Fruit fly (Drosophila melanogaster) whole organism, prepupa: ENCODE data around the gene CG15563.

ENCODE experiments used
- Blimp-1 ChIP-seq: fragments of 200-800 bp; sonication (Bioruptor generic); optimal IDR thresholded peaks from 3 replicates; lab custom pipeline; 2017; ENCODE audit warnings: missing biosample characterization, missing genetic modification characterization, mild to moderate bottlenecking, moderate library complexity, missing genetic modification reagents
- CG10631 ChIP-seq: fragments of 200-800 bp; sonication (Bioruptor generic); optimal IDR thresholded peaks from 2 replicates; lab custom pipeline; 2016; ENCODE audit warnings: missing biosample characterization, missing genetic modification characterization
- CG11294 ChIP-seq: fragments of 200-800 bp; sonication (Bioruptor generic); IDR thresholded peaks from 2 replicates; pipeline ENCODE4 v1.3.6; 2022; ENCODE audit warnings: missing biosample characterization, missing genetic modification characterization
- CG11762 ChIP-seq: fragments of 200-800 bp; sonication (Bioruptor generic); optimal IDR thresholded peaks from 3 replicates; lab custom pipeline; 2016; ENCODE audit warnings: missing biosample characterization, missing genetic modification characterization; ENCODE audit not compliant: insufficient read depth
- CG11902 ChIP-seq: fragments of 200-800 bp; sonication (Bioruptor generic); optimal IDR thresholded peaks from 3 replicates; lab custom pipeline; 2016; ENCODE audit warnings: missing biosample characterization, missing genetic modification characterization
- CG15336 ChIP-seq: fragments of 200-800 bp; sonication (Bioruptor generic); IDR thresholded peaks from 2 replicates; pipeline ENCODE4 v1.3.6; 2022; ENCODE audit warnings: missing biosample characterization, missing genetic modification characterization
- CG1621 ChIP-seq: fragments of 200-800 bp; sonication (Bioruptor generic); optimal IDR thresholded peaks from 3 replicates; lab custom pipeline; 2018; ENCODE audit warnings: missing biosample characterization, mild to moderate bottlenecking, missing genetic modification characterization
- CG16779 ChIP-seq: fragments of 200-800 bp; sonication (Bioruptor generic); optimal IDR thresholded peaks from 3 replicates; lab custom pipeline; 2017; ENCODE audit warnings: missing biosample characterization, mild to moderate bottlenecking, missing genetic modification characterization
- CG31627 ChIP-seq: fragments of 200-800 bp; sonication (Bioruptor generic); optimal IDR thresholded peaks from 3 replicates; lab custom pipeline; 2016; ENCODE audit warnings: missing biosample characterization, missing genetic modification characterization
- CG32006 ChIP-seq: fragments of 200-800 bp; sonication (Bioruptor generic); optimal IDR thresholded peaks from 3 replicates; lab custom pipeline; 2017; ENCODE audit warnings: missing biosample characterization, mild to moderate bottlenecking, missing genetic modification characterization
- CG3919 ChIP-seq: fragments of 200-800 bp; sonication (Bioruptor generic); optimal IDR thresholded peaks from 3 replicates; lab custom pipeline; 2016; ENCODE audit warnings: missing biosample characterization, missing genetic modification characterization
- CG6163 ChIP-seq: fragments of 200-800 bp; sonication (Bioruptor generic); IDR thresholded peaks from 3 replicates; pipeline ENCODE4 v1.3.6; 2022; ENCODE audit warnings: missing biosample characterization, missing genetic modification characterization
- CG6808 ChIP-seq: fragments of 200-800 bp; sonication (Bioruptor generic); optimal IDR thresholded peaks from 3 replicates; lab custom pipeline; 2017; ENCODE audit warnings: missing biosample characterization, missing genetic modification characterization, mild to moderate bottlenecking, moderate library complexity, missing genetic modification reagents
- CG7368 ChIP-seq: fragments of 200-800 bp; sonication (Bioruptor generic); optimal IDR thresholded peaks from 3 replicates; lab custom pipeline; 2016; ENCODE audit warnings: missing biosample characterization, missing genetic modification characterization
- CG8119 ChIP-seq: fragments of 200-800 bp; sonication (Bioruptor generic); IDR thresholded peaks from 3 replicates; pipeline ENCODE4 v1.3.6; 2022; ENCODE audit warnings: missing biosample characterization, missing genetic modification characterization
- CG9139 ChIP-seq: fragments of 200-800 bp; sonication (Bioruptor generic); optimal IDR thresholded peaks from 3 replicates; lab custom pipeline; 2017; ENCODE audit warnings: missing biosample characterization, mild to moderate bottlenecking, missing genetic modification characterization
- Eip75B ChIP-seq: fragments of 200-800 bp; sonication (Bioruptor generic); optimal IDR thresholded peaks from 3 replicates; lab custom pipeline; 2016; ENCODE audit warnings: missing biosample characterization, missing genetic modification characterization
- Eip78C ChIP-seq: fragments of 200-800 bp; sonication (Bioruptor generic); peaks from one replicate; lab custom pipeline; 2016; ENCODE audit warnings: missing biosample characterization, missing genetic modification characterization
- Ets21C ChIP-seq: fragments of 200-800 bp; sonication (Bioruptor generic); optimal IDR thresholded peaks from 3 replicates; lab custom pipeline; 2016; ENCODE audit warnings: missing biosample characterization, missing genetic modification characterization
- Ets96B ChIP-seq: fragments of 200-800 bp; optimal IDR thresholded peaks from 2 replicates; lab custom pipeline; 2019; ENCODE audit warnings: missing biosample characterization, mild to moderate bottlenecking, missing genetic modification characterization, moderate library complexity
- Hr39 ChIP-seq: fragments of 200-800 bp; sonication (Bioruptor generic); optimal IDR thresholded peaks from 2 replicates; lab custom pipeline; 2016; ENCODE audit warnings: missing biosample characterization, missing genetic modification characterization
- Hr4 ChIP-seq: fragments of 200-800 bp; sonication (Bioruptor generic); optimal IDR thresholded peaks from 3 replicates; lab custom pipeline; 2016; ENCODE audit warnings: missing biosample characterization, missing genetic modification characterization
- Lpt ChIP-seq: fragments of 200-800 bp; sonication (Bioruptor generic); optimal IDR thresholded peaks from 3 replicates; lab custom pipeline; 2016; ENCODE audit warnings: missing biosample characterization, missing genetic modification characterization
- Met ChIP-seq: fragments of 200-800 bp; sonication (Bioruptor generic); optimal IDR thresholded peaks from 3 replicates; lab custom pipeline; 2016; ENCODE audit warnings: missing biosample characterization, missing genetic modification characterization
- Sox102F ChIP-seq: fragments of 200-800 bp; sonication (Bioruptor generic); optimal IDR thresholded peaks from 2 replicates; lab custom pipeline; 2016; ENCODE audit warnings: missing biosample characterization, mild to moderate bottlenecking, missing genetic modification characterization
- Sox14 ChIP-seq: fragments of 200-800 bp; sonication (Bioruptor generic); optimal IDR thresholded peaks from 3 replicates; lab custom pipeline; 2016; ENCODE audit warnings: missing biosample characterization, missing genetic modification characterization
- Sox15 ChIP-seq: fragments of 200-800 bp; sonication (Bioruptor generic); optimal IDR thresholded peaks from 3 replicates; lab custom pipeline; 2016; ENCODE audit warnings: missing biosample characterization, missing genetic modification characterization
- achi ChIP-seq: fragments of 200-800 bp; sonication (Bioruptor generic); optimal IDR thresholded peaks from 3 replicates; lab custom pipeline; 2016; ENCODE audit warnings: missing biosample characterization, missing genetic modification characterization
- dac ChIP-seq: fragments of 200-800 bp; sonication (Bioruptor generic); optimal IDR thresholded peaks from 2 replicates; lab custom pipeline; 2017; ENCODE audit warnings: missing biosample characterization, mild to moderate bottlenecking, missing genetic modification characterization
- dsx ChIP-seq: fragments of 200-800 bp; optimal IDR thresholded peaks from 3 replicates; lab custom pipeline; 2019; ENCODE audit warnings: missing biosample characterization, mild to moderate bottlenecking, missing genetic modification characterization, moderate library complexity; ENCODE audit not compliant: poor library complexity, severe bottlenecking
- esn ChIP-seq: fragments of 200-800 bp; sonication (Bioruptor generic); optimal IDR thresholded peaks from 2 replicates; lab custom pipeline; 2016; ENCODE audit warnings: missing biosample characterization, mild to moderate bottlenecking, missing genetic modification characterization, moderate library complexity
- fd59A ChIP-seq: fragments of 200-800 bp; sonication (Bioruptor generic); optimal IDR thresholded peaks from 2 replicates; lab custom pipeline; 2017; ENCODE audit warnings: missing biosample characterization, mild to moderate bottlenecking, missing genetic modification characterization, missing genetic modification reagents
- fd85E ChIP-seq: fragments of 200-800 bp; sonication (Bioruptor generic); optimal IDR thresholded peaks from 3 replicates; lab custom pipeline; 2016; ENCODE audit warnings: missing biosample characterization, missing genetic modification characterization
- fkh ChIP-seq: fragments of 200-800 bp; sonication (Bioruptor generic); optimal IDR thresholded peaks from 3 replicates; lab custom pipeline; 2017; ENCODE audit warnings: missing biosample characterization, mild to moderate bottlenecking, missing genetic modification characterization, moderate library complexity
- salr ChIP-seq, 2 experiments: fragments of 200-800 bp; sonication (Bioruptor generic); optimal IDR thresholded peaks; 3 replicates each; lab custom pipeline; 2016 to 2018; ENCODE audit warnings: missing biosample characterization in 2 of 2, missing genetic modification characterization in 2 of 2, mild to moderate bottlenecking in 1 of 2
- svp ChIP-seq: fragments of 200-800 bp; sonication (Bioruptor generic); peaks from one replicate; lab custom pipeline; 2016; ENCODE audit warnings: missing biosample characterization, missing genetic modification characterization
- topi ChIP-seq: fragments of 200-800 bp; sonication (Bioruptor generic); optimal IDR thresholded peaks from 3 replicates; lab custom pipeline; 2016; ENCODE audit warnings: missing biosample characterization, missing genetic modification characterization

CG15563 gene

DNA sequence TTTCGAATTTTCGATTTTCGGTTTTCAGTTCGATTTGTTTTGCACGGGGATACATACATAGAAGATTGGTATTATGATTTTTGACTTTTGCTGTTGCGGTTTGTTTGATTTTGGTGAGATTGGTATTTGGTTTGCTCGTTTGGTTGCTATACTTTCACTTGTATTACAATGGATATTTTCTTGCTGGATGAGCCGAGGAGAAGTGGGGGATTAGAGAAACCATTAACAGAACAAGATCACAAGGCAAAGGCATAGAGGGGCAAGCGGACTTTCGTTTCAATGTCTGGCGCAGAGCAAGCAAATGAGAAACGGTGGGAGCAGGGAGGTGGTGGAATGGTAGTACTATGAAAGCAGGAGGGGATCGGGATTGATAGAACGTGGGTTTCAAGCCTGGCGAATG, at the start of gene CG15563:
Gene CG15563, minus strand, starts transcription at position 101 of the 400 bp plus-strand sequence.
- TF ChIP-seq CG9139 (GFP tag; lab: Kevin White, UChicago): no peak
- TF ChIP-seq Sox14: no peak
- TF ChIP-seq CG6808 (GFP tag; lab: Kevin White, UChicago): no peak
- TF ChIP-seq Eip78C (GFP tag; lab: Kevin White, UChicago): no peak
- no peak for TF ChIP-seq dac (GFP tag; lab: Kevin White, UChicago)
- TF ChIP-seq dsx (GFP tag; lab: Kevin White, UChicago): no peak
- no peak for TF ChIP-seq Hr39 (GFP tag; lab: Kevin White, UChicago)
- TF ChIP-seq CG11762: no peak
- no peak for TF ChIP-seq Lpt
- TF ChIP-seq fd85E (GFP tag; lab: Kevin White, UChicago): no peak

DNA sequence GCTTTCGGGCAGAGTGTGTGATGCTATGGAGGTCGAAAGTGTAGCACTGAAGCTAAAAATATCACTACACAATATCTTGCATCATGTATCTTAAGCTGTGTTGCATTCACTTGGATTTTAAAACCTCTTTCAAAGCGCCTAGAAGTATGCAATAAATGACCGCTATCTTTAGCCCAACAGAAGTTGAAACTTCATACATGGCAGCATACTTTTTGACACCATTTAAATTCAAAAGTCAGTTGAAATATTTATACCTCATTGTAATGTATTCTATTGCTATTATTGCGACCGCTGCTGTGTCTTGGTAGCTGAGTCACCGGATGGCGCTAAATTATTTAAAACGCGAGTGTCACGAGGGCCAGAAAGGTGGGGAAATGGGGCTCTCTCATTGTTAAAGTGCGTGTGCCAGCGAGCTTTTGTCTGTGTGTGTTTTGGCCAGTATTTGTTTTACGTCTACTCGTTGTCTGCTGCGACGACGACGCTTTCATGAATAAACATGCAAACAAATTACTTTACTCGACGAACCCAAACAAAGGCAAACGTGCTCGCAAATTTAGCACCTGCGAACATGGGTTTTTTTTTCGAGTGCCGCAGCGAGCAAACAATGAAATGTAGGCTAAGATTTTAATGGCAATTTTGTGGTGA, 38.8 kb upstream of the CG15563 start:
- TF ChIP-seq dsx (GFP tag; lab: Kevin White, UChicago) (no peak), CG11902 (no peak), salr (GFP tag; optimal IDR thresholded peaks at IDR 0.05; lab: Kevin White, UChicago) (no peak), achi (GFP tag; lab: Kevin White, UChicago) (peak; percentile 9), Sox15 (GFP tag; lab: Kevin White, UChicago) (no peak), CG7368 (no peak), Met (GFP tag; lab: Kevin White, UChicago) (peak; percentile 9), Sox14 (no peak), CG8119 (0 out of 3 replicates have a peak, but pooled peaks have one; percentile 19), topi (GFP tag; lab: Kevin White, UChicago) (no peak), Eip78C (GFP tag; lab: Kevin White, UChicago) (peak; percentile 55), esn (GFP tag; lab: Kevin White, UChicago) (peak; percentile 19), Hr4 (GFP tag; lab: Kevin White, UChicago) (peak; percentile 23), Sox102F (GFP tag; lab: Kevin White, UChicago) (peak; percentile 7), Ets96B (no peak), fkh (peak; percentile 75), svp (GFP tag; lab: Kevin White, UChicago) (peak; percentile 31), CG3919 (no peak), CG15336 (GFP tag; lab: Robert Waterston, UW) (peak; percentile 37), CG11294 (GFP tag; lab: Robert Waterston, UW) (no peak), Eip75B (peak; percentile 18), Blimp-1 (GFP tag; lab: Kevin White, UChicago) (no peak), CG32006 (peak; percentile 37)

DNA sequence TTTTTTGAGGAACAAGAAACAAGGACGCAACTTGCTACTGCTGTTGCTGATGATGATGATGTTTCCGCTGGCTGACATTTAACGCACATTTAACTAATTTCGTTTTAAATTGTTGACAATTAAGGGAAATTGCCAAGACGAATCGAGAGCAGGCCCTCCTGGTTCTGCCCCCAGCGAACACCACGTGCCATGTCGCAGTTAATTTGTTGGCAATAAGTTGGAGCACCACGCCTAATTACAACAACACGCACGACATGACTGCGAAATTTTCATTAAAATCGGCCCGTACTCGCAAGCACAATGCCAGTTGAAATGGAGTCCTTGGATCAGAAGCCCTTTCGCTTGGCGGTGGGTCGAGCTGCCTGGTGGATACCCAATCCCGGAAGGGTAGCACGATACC, 33.3 kb upstream of the CG15563 start, which contains the start of gene ppk24:
Gene ppk24, plus strand, starts transcription at position 301 of the 400 bp plus-strand sequence.
- no peak for TF ChIP-seq CG11762
- no peak for TF ChIP-seq CG31627 (GFP tag; lab: Kevin White, UChicago)
- no peak for TF ChIP-seq Eip75B
- no peak for TF ChIP-seq CG1621 (tag; lab: Kevin White, UChicago)
- TF ChIP-seq CG3919: no peak
- TF ChIP-seq CG6163: no peak
- no peak for TF ChIP-seq svp (GFP tag; lab: Kevin White, UChicago)
- no peak for TF ChIP-seq fd59A
- no peak for TF ChIP-seq Ets96B
- TF ChIP-seq Sox15 (GFP tag; lab: Kevin White, UChicago): no peak
- TF ChIP-seq CG10631 (GFP tag; lab: Kevin White, UChicago): no peak
- no peak for TF ChIP-seq Hr39 (GFP tag; lab: Kevin White, UChicago)
- TF ChIP-seq CG16779 (tag; lab: Kevin White, UChicago): no peak
- TF ChIP-seq CG32006: no peak
- no peak for TF ChIP-seq Ets21C (GFP tag; lab: Kevin White, UChicago)
